Fruit fly (Drosophila melanogaster) whole organism, embryonic: ENCODE data around the gene CG10801.

ENCODE experiments used
- Bgb ChIP-seq: fragments of 200-800 bp; sonication (Bioruptor generic); IDR thresholded peaks from 2 replicates; pipeline ENCODE4 v1.3.6; 2022; ENCODE audit warnings: missing biosample characterization, missing genetic modification characterization; ENCODE audit not compliant: partially characterized antibody
- CG11696 ChIP-seq: fragments of 200-800 bp; sonication (Bioruptor generic); IDR thresholded peaks from 2 replicates; pipeline ENCODE4 v1.3.6; 2022; ENCODE audit warnings: missing biosample characterization, missing genetic modification characterization
- CG12104 ChIP-seq: fragments of 200-800 bp; sonication (Bioruptor generic); optimal IDR thresholded peaks from 3 replicates; lab custom pipeline; 2016; ENCODE audit warnings: missing biosample characterization, missing genetic modification characterization
- CG12219 ChIP-seq: fragments of 200-800 bp; sonication (Bioruptor generic); optimal IDR thresholded peaks from 3 replicates; lab custom pipeline; 2018; ENCODE audit warnings: missing biosample characterization, mild to moderate bottlenecking, missing genetic modification characterization
- CG12659 ChIP-seq: fragments of 200-800 bp; sonication (Bioruptor generic); optimal IDR thresholded peaks from 3 replicates; lab custom pipeline; 2017; ENCODE audit warnings: mild to moderate bottlenecking, missing biosample characterization, missing genetic modification reagents, missing genetic modification characterization
- CG13624 ChIP-seq: fragments of 200-800 bp; sonication (Bioruptor generic); optimal IDR thresholded peaks from 2 replicates; lab custom pipeline; 2016; ENCODE audit warnings: missing biosample characterization, missing genetic modification characterization
- CG14965 ChIP-seq: fragments of 200-800 bp; sonication (Bioruptor generic); optimal IDR thresholded peaks from 2 replicates; lab custom pipeline; 2016; ENCODE audit warnings: missing biosample characterization, missing genetic modification characterization, borderline replicate concordance
- CG15696 ChIP-seq: fragments of 200-800 bp; sonication (Bioruptor generic); optimal IDR thresholded peaks from 2 replicates; lab custom pipeline; 2019; ENCODE audit warnings: missing biosample characterization, mild to moderate bottlenecking, missing genetic modification characterization, moderate library complexity
- CG16779 ChIP-seq: fragments of 200-800 bp; sonication (Bioruptor generic); IDR thresholded peaks from 2 replicates; pipeline ENCODE4 v1.3.6; 2022; ENCODE audit warnings: missing biosample characterization, missing genetic modification characterization
- CG16813 ChIP-seq: fragments of 200-800 bp; sonication (Bioruptor generic); IDR thresholded peaks from 3 replicates; pipeline ENCODE4 v1.3.6; 2022; ENCODE audit warnings: missing biosample characterization, missing genetic modification characterization; ENCODE audit not compliant: partially characterized antibody
- CG17361 ChIP-seq: fragments of 200-800 bp; sonication (Bioruptor generic); IDR thresholded peaks from 3 replicates; pipeline ENCODE4 v1.3.6; 2022; ENCODE audit warnings: missing biosample characterization, missing genetic modification characterization
- CG17385 ChIP-seq: fragments of 200-800 bp; sonication (Bioruptor generic); optimal IDR thresholded peaks from 3 replicates; lab custom pipeline; 2018; ENCODE audit warnings: missing biosample characterization, mild to moderate bottlenecking, missing genetic modification characterization
- CG2199 ChIP-seq: fragments of 200-800 bp; sonication (Bioruptor generic); IDR thresholded peaks from 3 replicates; pipeline ENCODE4 v1.3.6; 2022; ENCODE audit warnings: missing biosample characterization, missing genetic modification characterization
- CG2678 ChIP-seq: fragments of 200-800 bp; sonication (Bioruptor generic); optimal IDR thresholded peaks from 3 replicates; lab custom pipeline; 2019; ENCODE audit warnings: missing biosample characterization, mild to moderate bottlenecking, missing genetic modification characterization, moderate library complexity
- CG31224 ChIP-seq: fragments of 200-800 bp; sonication (Bioruptor generic); IDR thresholded peaks from 2 replicates; pipeline ENCODE4 v1.3.6; 2022; ENCODE audit warnings: missing biosample characterization, missing genetic modification characterization
- CG32767 ChIP-seq: fragments of 200-800 bp; sonication (Bioruptor generic); IDR thresholded peaks from 2 replicates; pipeline ENCODE4 v1.3.6; 2022; ENCODE audit warnings: missing biosample characterization, missing genetic modification characterization
- CG34224 ChIP-seq: fragments of 200-800 bp; sonication (Bioruptor generic); IDR thresholded peaks from 3 replicates; pipeline ENCODE4 v1.3.6; 2022; ENCODE audit warnings: missing biosample characterization, missing genetic modification characterization; ENCODE audit not compliant: partially characterized antibody
- CG7357 ChIP-seq: fragments of 200-800 bp; sonication (Bioruptor generic); IDR thresholded peaks from 3 replicates; pipeline ENCODE4 v1.3.6; 2022; ENCODE audit warnings: missing biosample characterization, missing genetic modification characterization
- CG7556 ChIP-seq: fragments of 200-800 bp; sonication (Bioruptor generic); optimal IDR thresholded peaks from 2 replicates; lab custom pipeline; 2017; ENCODE audit warnings: missing biosample characterization, mild to moderate bottlenecking, missing genetic modification characterization
- CG7987 ChIP-seq: fragments of 200-800 bp; sonication (Bioruptor generic); optimal IDR thresholded peaks from 2 replicates; lab custom pipeline; 2018; ENCODE audit warnings: missing biosample characterization, mild to moderate bottlenecking, missing genetic modification characterization, moderate library complexity
- CG8478 ChIP-seq: fragments of >200 bp; optimal IDR thresholded peaks from 2 replicates; lab custom pipeline; 2018
- CG9609 ChIP-seq: fragments of 200-800 bp; sonication (Bioruptor generic); optimal IDR thresholded peaks from 3 replicates; lab custom pipeline; 2016; ENCODE audit warnings: missing biosample characterization, missing genetic modification characterization
- CG9727 ChIP-seq: fragments of 200-800 bp; sonication (Bioruptor generic); optimal IDR thresholded peaks from 3 replicates; lab custom pipeline; 2017; ENCODE audit warnings: missing biosample characterization, mild to moderate bottlenecking, missing genetic modification characterization
- Chrac-16 ChIP-seq: fragments of 200-800 bp; sonication (Bioruptor generic); optimal IDR thresholded peaks from 3 replicates; lab custom pipeline; 2016; ENCODE audit warnings: missing biosample characterization, missing genetic modification characterization
- Dek ChIP-seq: fragments of 200-800 bp; sonication (Bioruptor generic); optimal IDR thresholded peaks from 3 replicates; lab custom pipeline; 2019; ENCODE audit warnings: missing biosample characterization, mild to moderate bottlenecking, missing genetic modification characterization, moderate library complexity
- Dip3 ChIP-seq: fragments of 200-800 bp; sonication (Bioruptor generic); optimal IDR thresholded peaks from 3 replicates; lab custom pipeline; 2016; ENCODE audit warnings: missing biosample characterization, missing genetic modification characterization
- Drgx ChIP-seq: fragments of 200-800 bp; sonication (Bioruptor generic); IDR thresholded peaks from 2 replicates; pipeline ENCODE4 v1.3.6; 2022; ENCODE audit warnings: missing biosample characterization, missing genetic modification characterization
- E2f1 ChIP-seq: fragments of 200-800 bp; sonication (Bioruptor generic); IDR thresholded peaks from 2 replicates; pipeline ENCODE4 v1.3.6; 2022; ENCODE audit warnings: missing biosample characterization, missing genetic modification characterization
- Gug ChIP-seq: fragments of 200-800 bp; sonication (Bioruptor generic); IDR thresholded peaks from 4 replicates; pipeline ENCODE4 v1.3.6; 2022; ENCODE audit warnings: missing biosample characterization, missing genetic modification characterization
- HHEX ChIP-seq: fragments of 200-800 bp; sonication (Bioruptor generic); optimal IDR thresholded peaks from 3 replicates; lab custom pipeline; 2017; ENCODE audit warnings: missing biosample characterization, mild to moderate bottlenecking, missing genetic modification characterization, missing genetic modification reagents
- HLH4C ChIP-seq: fragments of 200-800 bp; sonication (Bioruptor generic); IDR thresholded peaks from 3 replicates; pipeline ENCODE4 v1.3.6; 2022; ENCODE audit warnings: missing biosample characterization, missing genetic modification characterization; ENCODE audit not compliant: partially characterized antibody
- Mes4 ChIP-seq: fragments of 200-800 bp; sonication (Bioruptor generic); optimal IDR thresholded peaks from 2 replicates; lab custom pipeline; 2016; ENCODE audit warnings: missing biosample characterization, missing genetic modification characterization
- bcd ChIP-seq: fragments of 200-800 bp; sonication (Bioruptor generic); optimal IDR thresholded peaks from 2 replicates; lab custom pipeline; 2017; ENCODE audit warnings: missing biosample characterization, mild to moderate bottlenecking, missing genetic modification characterization
- bigmax ChIP-seq: fragments of 200-800 bp; sonication (Bioruptor generic); optimal IDR thresholded peaks from 2 replicates; lab custom pipeline; 2018; ENCODE audit warnings: missing biosample characterization, mild to moderate bottlenecking, missing genetic modification characterization
- bowl ChIP-seq: fragments of 200-800 bp; sonication (Bioruptor generic); IDR thresholded peaks from 2 replicates; pipeline ENCODE4 v1.3.6; 2022; ENCODE audit warnings: missing biosample characterization, missing genetic modification characterization
- cg ChIP-seq: fragments of 200-800 bp; sonication (Bioruptor generic); optimal IDR thresholded peaks from 3 replicates; lab custom pipeline; 2019; ENCODE audit warnings: missing biosample characterization, mild to moderate bottlenecking, missing genetic modification characterization, moderate library complexity
- cwo ChIP-seq: fragments of 200-800 bp; sonication (Bioruptor generic); optimal IDR thresholded peaks from 3 replicates; lab custom pipeline; 2017; ENCODE audit warnings: missing biosample characterization, missing genetic modification characterization, mild to moderate bottlenecking, moderate library complexity, missing genetic modification reagents
- dpn ChIP-seq, 2 experiments: fragments of 200-800 bp; sonication (Bioruptor generic); optimal IDR thresholded peaks; 3 replicates each; lab custom pipeline; 2016; ENCODE audit warnings: missing biosample characterization in 2 of 2, missing genetic modification characterization in 2 of 2
- emc ChIP-seq: fragments of 200-800 bp; sonication (Bioruptor generic); optimal IDR thresholded peaks from 2 replicates; lab custom pipeline; 2016; ENCODE audit warnings: missing biosample characterization, missing genetic modification characterization
- gcm ChIP-seq: fragments of 200-800 bp; sonication (Bioruptor generic); optimal IDR thresholded peaks from 2 replicates; lab custom pipeline; 2019; ENCODE audit warnings: missing biosample characterization, mild to moderate bottlenecking, missing genetic modification characterization, moderate library complexity
- grn ChIP-seq: fragments of 200-800 bp; sonication (Bioruptor generic); optimal IDR thresholded peaks from 3 replicates; lab custom pipeline; 2017; ENCODE audit warnings: missing biosample characterization, missing genetic modification characterization
- gt ChIP-seq: fragments of 200-800 bp; sonication (Bioruptor generic); IDR thresholded peaks from 2 replicates; pipeline ENCODE4 v1.3.6; 2022; ENCODE audit warnings: missing biosample characterization, missing genetic modification characterization
- hkb ChIP-seq, 2 experiments: fragments of 200-800 bp in 1 of 2; fragments of >200 bp in 1 of 2; sonication (Bioruptor generic) in 1 of 2; IDR thresholded peaks in 1 of 2; optimal IDR thresholded peaks in 1 of 2; 2 replicates each; pipeline versions ENCODE4 v1.3.6 to Lab custom; 2017 to 2022; ENCODE audit warnings: missing biosample characterization in 1 of 2, missing genetic modification characterization in 1 of 2
- nau ChIP-seq: fragments of 200-800 bp; sonication (Bioruptor generic); optimal IDR thresholded peaks from 3 replicates; lab custom pipeline; 2017; ENCODE audit warnings: missing biosample characterization, mild to moderate bottlenecking, missing genetic modification characterization, missing genetic modification reagents
- pita ChIP-seq: fragments of 200-800 bp; sonication (Bioruptor generic); optimal IDR thresholded peaks from 2 replicates; lab custom pipeline; 2017; ENCODE audit warnings: missing biosample characterization, mild to moderate bottlenecking, missing genetic modification characterization
- schlank ChIP-seq: fragments of 200-800 bp; sonication (Bioruptor generic); optimal IDR thresholded peaks from 2 replicates; lab custom pipeline; 2018; ENCODE audit warnings: missing biosample characterization, mild to moderate bottlenecking, missing genetic modification characterization
- sqz ChIP-seq: fragments of 200-800 bp; sonication (Bioruptor generic); optimal IDR thresholded peaks from 3 replicates; lab custom pipeline; 2018; ENCODE audit warnings: missing biosample characterization, mild to moderate bottlenecking, missing genetic modification characterization
- tin ChIP-seq: fragments of 200-800 bp; sonication (Bioruptor generic); optimal IDR thresholded peaks from 3 replicates; lab custom pipeline; 2016; ENCODE audit warnings: missing biosample characterization, missing genetic modification characterization
- unc-4 ChIP-seq: fragments of 200-800 bp; sonication (Bioruptor generic); IDR thresholded peaks from 2 replicates; pipeline ENCODE4 v1.3.6; 2022; ENCODE audit warnings: missing biosample characterization, missing genetic modification characterization; ENCODE audit not compliant: partially characterized antibody
- zen ChIP-seq: fragments of 200-800 bp; sonication (Bioruptor generic); optimal IDR thresholded peaks from 3 replicates; lab custom pipeline; 2018; ENCODE audit warnings: missing biosample characterization, mild to moderate bottlenecking, missing genetic modification characterization, moderate library complexity
- zen2 ChIP-seq: fragments of 200-800 bp; sonication (Bioruptor generic); IDR thresholded peaks from 3 replicates; pipeline ENCODE4 v1.3.6; 2022; ENCODE audit warnings: missing biosample characterization, missing genetic modification characterization; ENCODE audit not compliant: partially characterized antibody

The CG10801 gene

dm6 chrX:3476009-3476408, 15.6 kb downstream of the CG10801 start (continued):
- peak; percentile 51 for TF ChIP-seq CG2678 (tag; lab: Kevin White, UChicago)
- TF ChIP-seq tin (GFP tag; lab: Kevin White, UChicago): peak; percentile 5
- TF ChIP-seq CG11696 (GFP tag; lab: Robert Waterston, UW): no peak
- peak; percentile 82 for TF ChIP-seq Drgx (GFP tag; lab: Robert Waterston, UW)
- no peak for TF ChIP-seq CG12104
- TF ChIP-seq CG13624 (GFP tag; lab: Kevin White, UChicago): no peak
- TF ChIP-seq sqz (GFP tag; lab: Kevin White, UChicago): no peak
- no peak for TF ChIP-seq emc (GFP tag; lab: Kevin White, UChicago)
- no peak for TF ChIP-seq zen2 (GFP tag; lab: Robert Waterston, UW)
- TF ChIP-seq Mes4 (GFP tag; lab: Kevin White, UChicago): no peak
- TF ChIP-seq CG31224: no peak
- TF ChIP-seq gcm: no peak
- no peak for TF ChIP-seq HLH4C (GFP tag; lab: Robert Waterston, UW)
- no peak for TF ChIP-seq E2f1 (GFP tag; lab: Robert Waterston, UW)
- no peak; the same call in 3 of the 4 replicates for TF ChIP-seq Gug (GFP tag; lab: Robert Waterston, UW)
- peak; percentile 8 for TF ChIP-seq HHEX (GFP tag; lab: Kevin White, UChicago)
- TF ChIP-seq pita: no peak
- peak; percentile 50 for TF ChIP-seq CG9727
- TF ChIP-seq CG9609: no peak
- no peak for TF ChIP-seq CG7987 (GFP tag; lab: Kevin White, UChicago)
- no peak for TF ChIP-seq CG12219
- no peak for TF ChIP-seq CG34224 (GFP tag; lab: Robert Waterston, UW)
- TF ChIP-seq bigmax (GFP tag; lab: Kevin White, UChicago): no peak
- no peak for TF ChIP-seq cg (GFP tag; lab: Kevin White, UChicago)
- no peak for TF ChIP-seq Dek (tag; lab: Kevin White, UChicago)
- TF ChIP-seq Chrac-16 (GFP tag; lab: Kevin White, UChicago): peak; percentile 31
- no peak for TF ChIP-seq Bgb (GFP tag; lab: Robert Waterston, UW)
- peak; percentile 1 for TF ChIP-seq bcd (GFP tag; lab: Kevin White, UChicago)
- TF ChIP-seq grn (GFP tag; lab: Kevin White, UChicago): no peak
- TF ChIP-seq cwo: no peak
- no peak for TF ChIP-seq Dip3 (GFP tag; lab: Kevin White, UChicago)
- no peak for TF ChIP-seq CG16779 (GFP tag; lab: Robert Waterston, UW)
- no peak for TF ChIP-seq hkb (optimal IDR thresholded peaks at IDR 0.05; lab: Kevin White, UChicago)
- peak; percentile 62 for TF ChIP-seq hkb (GFP tag; IDR thresholded peaks at IDR 0.05; lab: Robert Waterston, UW)
- peak; percentile 22 to 24 for TF ChIP-seq dpn (GFP tag; optimal IDR thresholded peaks at IDR 0.05; lab: Kevin White, UChicago)
- TF ChIP-seq unc-4 (GFP tag; lab: Robert Waterston, UW): no peak
- peak; percentile 63 for TF ChIP-seq zen
- no peak for TF ChIP-seq CG12659 (GFP tag; lab: Kevin White, UChicago)
- TF ChIP-seq CG32767 (GFP tag; lab: Robert Waterston, UW): no peak
- no peak for TF ChIP-seq schlank (tag; lab: Kevin White, UChicago)
- peak; percentile 20 for TF ChIP-seq CG15696
- TF ChIP-seq CG17361 (GFP tag; lab: Robert Waterston, UW): peak; percentile 63
- no peak for TF ChIP-seq CG7357 (GFP tag; lab: Robert Waterston, UW)
- no peak for TF ChIP-seq CG14965 (GFP tag; lab: Kevin White, UChicago)
- TF ChIP-seq gt (GFP tag; lab: Robert Waterston, UW): 0 out of 2 replicates have a peak, but pooled peaks have one; percentile 20
- no peak for TF ChIP-seq CG2199 (GFP tag; lab: Robert Waterston, UW)
- TF ChIP-seq bowl (GFP tag; lab: Robert Waterston, UW): no peak
- no peak for TF ChIP-seq nau (GFP tag; lab: Kevin White, UChicago)
- TF ChIP-seq CG17385 (GFP tag; lab: Kevin White, UChicago): peak; percentile 32
- no peak for TF ChIP-seq CG8478 (lab: Kevin White, UChicago)
- TF ChIP-seq CG16813 (GFP tag; lab: Robert Waterston, UW): no peak
- TF ChIP-seq CG7556: peak; percentile 13
